Worm (Caenorhabditis elegans): ENCODE results near the gene sad-1.
A peak's percentile ranks its signal among the peaks of the same experiment; 100 is the strongest.

sad-1 gene

DNA sequence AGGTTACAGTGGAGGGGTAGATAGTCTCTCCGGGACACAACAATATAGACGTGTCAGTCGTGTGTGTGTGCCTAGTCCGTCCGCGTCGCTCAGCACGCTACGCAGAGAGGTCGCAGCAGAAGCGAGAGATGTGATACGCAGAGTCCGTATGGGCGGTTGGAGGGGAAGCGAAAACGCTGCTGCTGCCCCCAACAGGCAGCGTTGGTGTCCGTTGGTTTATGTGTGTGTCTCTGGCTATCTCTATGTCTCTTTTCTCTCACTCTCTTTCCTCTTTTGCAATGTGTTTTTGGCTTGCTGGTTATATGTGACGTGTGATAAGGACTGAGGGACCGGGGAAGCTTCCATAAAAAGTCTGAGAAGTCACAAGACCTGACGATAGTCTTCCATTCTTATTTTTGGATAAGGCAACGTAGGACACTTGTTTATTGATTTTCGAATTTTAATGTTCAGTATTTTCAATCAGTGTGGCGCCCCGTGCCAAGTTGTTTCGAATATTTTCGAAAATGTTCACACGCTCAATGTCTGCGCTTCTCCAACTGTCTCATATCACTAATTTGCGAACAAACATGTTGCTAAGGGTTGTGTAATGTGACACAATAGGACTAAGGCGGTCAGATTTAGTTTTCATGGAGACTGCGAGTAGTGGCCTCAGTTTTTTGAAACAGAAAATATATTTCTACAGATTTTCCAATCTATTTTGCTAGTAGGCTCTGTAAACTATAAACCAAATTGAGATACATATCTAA is 27.1 kb upstream of the sad-1 start, which contains the start of gene pab-2 (continued):
- TF ChIP-seq arid-1 (GFP tag; conservative IDR thresholded peaks at IDR 0.05) (0 out of 2 replicates have a peak, but pooled peaks have one; percentile 42), lir-3 (tag; optimal IDR thresholded peaks at IDR 0.05) (no peak), spr-3 (GFP tag; optimal IDR thresholded peaks at IDR 0.05) (no peak), set-16 (GFP tag; IDR thresholded peaks at IDR 0.05) (peak; percentile 81), ceh-20 (GFP tag; IDR thresholded peaks at IDR 0.05) (peak; percentile 69; the same call in 1 of the 2 replicates), R02D3.7 (tag; optimal IDR thresholded peaks at IDR 0.05) (no peak), nhr-237 (tag; optimal IDR thresholded peaks at IDR 0.05) (no peak), zfp-3 (GFP tag; conservative IDR thresholded peaks at IDR 0.05) (no peak), ZK546.5 (tag; optimal IDR thresholded peaks at IDR 0.05) (no peak), lin-29 (GFP tag; IDR thresholded peaks at IDR 0.05) (no peak), cey-2 (tag; optimal IDR thresholded peaks at IDR 0.05; ENCODE audit: borderline replicate concordance, insufficient read depth) (peak; percentile 16), nhr-102 (tag; optimal IDR thresholded peaks at IDR 0.05) (peak; percentile 92), lin-13 (GFP tag; optimal IDR thresholded peaks at IDR 0.05) (peak; percentile 41), sdz-12 (GFP tag; optimal IDR thresholded peaks at IDR 0.05) (no peak), ces-1 (GFP tag; optimal IDR thresholded peaks at IDR 0.05) (no peak), zip-2 (tag; optimal IDR thresholded peaks at IDR 0.05) (peak; percentile 92), zip-11 (GFP tag; IDR thresholded peaks at IDR 0.05) (no peak), ceh-32 (tag; optimal IDR thresholded peaks at IDR 0.05; ENCODE audit: poor library complexity) (no peak), mxl-2 (GFP tag; conservative IDR thresholded peaks at IDR 0.05) (0 out of 2 replicates have a peak, but pooled peaks have one; percentile 61), hlh-30 (tag; optimal IDR thresholded peaks at IDR 0.05; ENCODE audit: insufficient read depth) (peak; percentile 93), Y105C5A.15 (GFP tag; IDR thresholded peaks at IDR 0.05) (no peak), zag-1 (tag; optimal IDR thresholded peaks at IDR 0.05) (peak; percentile 54), nhr-42 (GFP tag; IDR thresholded peaks at IDR 0.05) (0 out of 2 replicates have a peak, but pooled peaks have one; percentile 34), F44E2.7 (GFP tag; IDR thresholded peaks at IDR 0.05) (0 out of 2 replicates have a peak, but pooled peaks have one; percentile 35), madf-9 (GFP tag; conservative IDR thresholded peaks at IDR 0.05) (peak; percentile 72), tra-1 (GFP tag; IDR thresholded peaks at IDR 0.05) (peak; percentile 85), nhr-10 (tag; optimal IDR thresholded peaks at IDR 0.05) (peak; percentile 38), lin-15B (tag; optimal IDR thresholded peaks at IDR 0.05) (no peak), lin-38 (GFP tag; IDR thresholded peaks at IDR 0.05) (peak; percentile 58), tag-97 (GFP tag; IDR thresholded peaks at IDR 0.05) (no peak), lin-1 (GFP tag; IDR thresholded peaks at IDR 0.05) (no peak; the same call in 1 of the 2 replicates), dve-1 (tag; optimal IDR thresholded peaks at IDR 0.05; ENCODE audit: insufficient read depth) (peak; percentile 92), Y5F2A.4 (GFP tag; optimal IDR thresholded peaks at IDR 0.05) (no peak), aha-1 (tag) (peak; percentile 99), ztf-7 (tag; optimal IDR thresholded peaks at IDR 0.05) (peak; percentile 28), nhr-76 (tag; optimal IDR thresholded peaks at IDR 0.05) (no peak), madf-5 (GFP tag; IDR thresholded peaks at IDR 0.05) (no peak), egl-43 (GFP tag; IDR thresholded peaks at IDR 0.05) (peak; percentile 76), dmd-9 (GFP tag; IDR thresholded peaks at IDR 0.05) (no peak), lsy-2 (tag; optimal IDR thresholded peaks at IDR 0.05) (peak; percentile 43 to 82), mes-2 (tag; optimal IDR thresholded peaks at IDR 0.05; ENCODE audit: poor library complexity, severe bottlenecking) (peak; percentile 59), daf-12 (tag; optimal IDR thresholded peaks at IDR 0.05) (no peak), dmd-6 (GFP tag; IDR thresholded peaks at IDR 0.05) (peak; percentile 91), ceh-82 (tag; optimal IDR thresholded peaks at IDR 0.05) (no peak), rbr-2 (tag; optimal IDR thresholded peaks at IDR 0.05) (peak; percentile 87), snpc-4 (tag; optimal IDR thresholded peaks at IDR 0.05) (no peak), ztf-11 (tag; optimal IDR thresholded peaks at IDR 0.05) (no peak), mdt-29 (GFP tag; IDR thresholded peaks at IDR 0.05) (no peak), egl-27 (tag; optimal IDR thresholded peaks at IDR 0.05) (no peak)
